Fruit fly (Drosophila melanogaster): ENCODE measurements around the gene Ranbp21.

DNA sequence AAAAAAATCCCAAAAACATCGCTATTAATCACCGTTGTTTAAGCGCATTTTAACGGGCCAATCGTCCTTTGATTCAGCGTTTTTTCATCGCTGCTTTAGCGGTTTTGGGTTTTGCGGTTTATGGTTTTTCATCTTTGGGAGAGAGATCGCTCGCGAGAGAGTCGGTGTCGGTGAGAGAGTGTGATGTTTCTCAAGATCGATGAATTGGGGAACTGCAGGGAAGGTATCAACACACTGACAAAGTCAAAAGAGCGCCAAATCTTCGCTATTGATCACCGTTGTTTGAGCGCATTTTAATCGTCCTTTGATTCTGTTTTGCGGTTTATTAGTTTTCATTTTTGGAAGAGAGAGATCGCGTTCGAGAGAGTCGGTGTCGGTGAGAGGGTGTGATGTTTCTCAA lies 38.0 kb upstream of the Ranbp21 start:
- TF ChIP-seq bbx (GFP tag; IDR thresholded peaks at IDR 0.05; ENCODE audit: partially characterized antibody) (no peak), amos (GFP tag; IDR thresholded peaks at IDR 0.05; ENCODE audit: partially characterized antibody) (no peak), Deaf1 (tag; optimal IDR thresholded peaks at IDR 0.05) (no peak), mld (GFP tag; IDR thresholded peaks at IDR 0.05; ENCODE audit: partially characterized antibody) (no peak), nmo (GFP tag; optimal IDR thresholded peaks at IDR 0.05) (no peak), Hr3 (GFP tag; optimal IDR thresholded peaks at IDR 0.05) (no peak), croc (GFP tag; conservative IDR thresholded peaks at IDR 0.05) (no peak), CG6272 (GFP tag; IDR thresholded peaks at IDR 0.05) (no peak), Blimp-1 (GFP tag; optimal IDR thresholded peaks at IDR 0.05) (no peak), ssp (GFP tag; IDR thresholded peaks at IDR 0.05) (no peak), CG9817 (tag; optimal IDR thresholded peaks at IDR 0.05) (no peak)

Data from whole organism, embryonic.